Worm (Caenorhabditis elegans): ENCODE data around the gene ctns-1.

Gene ctns-1

DNA sequence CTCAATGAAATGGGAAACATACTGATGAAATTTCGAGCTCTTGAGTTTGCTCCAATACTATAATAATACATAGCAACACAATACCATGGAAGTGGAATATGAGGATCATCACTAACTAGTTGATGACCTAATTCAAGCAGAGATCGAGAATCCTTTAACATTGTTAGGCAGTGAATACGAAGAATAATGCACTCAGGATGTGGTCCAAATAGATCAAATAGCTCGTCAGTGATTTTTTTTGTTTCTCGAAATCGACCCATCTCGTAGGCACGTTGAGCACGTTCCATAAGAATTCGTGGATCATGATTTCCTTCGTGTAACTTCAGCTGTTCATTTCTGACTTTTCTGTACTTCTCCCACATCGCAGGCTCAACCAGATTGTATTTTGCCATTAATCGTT is 24.2 kb upstream of the ctns-1 start:
- TF ChIP-seq nhr-41 (GFP tag; IDR thresholded peaks at IDR 0.05) = no peak
- TF ChIP-seq lin-38 (GFP tag; IDR thresholded peaks at IDR 0.05) = no peak
- TF ChIP-seq mxl-2 (GFP tag; conservative IDR thresholded peaks at IDR 0.05) = no peak
- TF ChIP-seq zip-2 (tag; optimal IDR thresholded peaks at IDR 0.05) = no peak
- TF ChIP-seq ceh-28 (tag; optimal IDR thresholded peaks at IDR 0.05) = no peak
- TF ChIP-seq egl-43 (GFP tag; IDR thresholded peaks at IDR 0.05) = no peak
- peak; percentile 9 for TF ChIP-seq aha-1 (tag)
- TF ChIP-seq F26F4.8 (GFP tag; conservative IDR thresholded peaks at IDR 0.05) = no peak
- no peak for TF ChIP-seq daf-12 (tag; optimal IDR thresholded peaks at IDR 0.05)
- no peak for TF ChIP-seq php-3 (GFP tag; IDR thresholded peaks at IDR 0.05)
- no peak for TF ChIP-seq ama-1 (optimal IDR thresholded peaks at IDR 0.05)
- peak in 1 of 2 experiments; percentile 90 for TF ChIP-seq unc-62 (GFP tag; optimal IDR thresholded peaks at IDR 0.05 in 1 of 2)
- TF ChIP-seq unc-62 (tag; optimal IDR thresholded peaks at IDR 0.05) = no peak
- TF ChIP-seq dve-1 (tag; optimal IDR thresholded peaks at IDR 0.05; ENCODE audit: insufficient read depth) = no peak
- TF ChIP-seq dpl-1 (GFP tag; optimal IDR thresholded peaks at IDR 0.05) = no peak
- TF ChIP-seq pha-4 (GFP tag; IDR thresholded peaks at IDR 0.05) = no peak
- TF ChIP-seq pha-4 (tag; optimal IDR thresholded peaks at IDR 0.05) = no peak
- TF ChIP-seq unc-130 (GFP tag; optimal IDR thresholded peaks at IDR 0.05) = no peak

DNA sequence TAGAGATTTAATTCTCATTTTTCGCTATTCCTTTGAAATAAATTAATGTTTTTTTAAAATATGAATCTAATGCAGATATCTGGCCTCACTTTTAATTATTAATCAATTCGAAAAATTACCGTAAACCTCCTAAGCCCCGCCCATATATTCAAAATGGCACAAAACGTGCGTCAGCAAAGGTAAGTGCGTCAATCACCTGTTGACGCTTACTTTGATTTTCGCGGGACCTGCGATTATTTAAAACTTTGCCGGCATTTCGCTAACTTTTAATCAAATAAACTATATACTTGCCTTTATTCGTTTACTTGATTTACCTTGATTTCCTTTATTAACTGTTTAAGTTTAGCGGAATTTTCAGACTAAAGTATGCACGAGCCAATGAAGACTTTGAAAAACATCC is 21.3 kb upstream of the ctns-1 start, which contains the start of gene pch-2:
Gene pch-2, plus strand, starts transcription at position 359 of the 400 bp plus-strand sequence.
- TF ChIP-seq nhr-6 (tag; optimal IDR thresholded peaks at IDR 0.05) (peak; percentile 46), dve-1 (tag; optimal IDR thresholded peaks at IDR 0.05; ENCODE audit: insufficient read depth) (peak; percentile 71), lin-15B (tag; optimal IDR thresholded peaks at IDR 0.05) (no peak), hif-1 (tag; optimal IDR thresholded peaks at IDR 0.05) (no peak), lir-3 (tag; optimal IDR thresholded peaks at IDR 0.05) (no peak), dmd-8 (GFP tag; IDR thresholded peaks at IDR 0.05) (no peak), daf-8 (GFP tag; IDR thresholded peaks at IDR 0.05) (no peak), mes-2 (tag; optimal IDR thresholded peaks at IDR 0.05; ENCODE audit: poor library complexity, severe bottlenecking) (peak; percentile 66), lsy-2 (tag; optimal IDR thresholded peaks at IDR 0.05) (peak in 1 of 2 experiments; percentile 91), pha-4 (GFP tag; IDR thresholded peaks at IDR 0.05) (no peak), pha-4 (tag; optimal IDR thresholded peaks at IDR 0.05) (no peak), unc-130 (GFP tag; optimal IDR thresholded peaks at IDR 0.05) (peak; percentile 1), dpl-1 (GFP tag; optimal IDR thresholded peaks at IDR 0.05) (peak; percentile 89), T26A8.4 (GFP tag; IDR thresholded peaks at IDR 0.05) (no peak), hlh-11 (tag; optimal IDR thresholded peaks at IDR 0.05) (peak; percentile 37), T20F7.1 (GFP tag; optimal IDR thresholded peaks at IDR 0.05) (peak; percentile 72), duxl-1 (tag; optimal IDR thresholded peaks at IDR 0.05; ENCODE audit: poor library complexity) (peak; percentile 60), nhr-28 (tag; optimal IDR thresholded peaks at IDR 0.05) (peak; percentile 20), nhr-11 (tag; optimal IDR thresholded peaks at IDR 0.05) (no peak)

DNA sequence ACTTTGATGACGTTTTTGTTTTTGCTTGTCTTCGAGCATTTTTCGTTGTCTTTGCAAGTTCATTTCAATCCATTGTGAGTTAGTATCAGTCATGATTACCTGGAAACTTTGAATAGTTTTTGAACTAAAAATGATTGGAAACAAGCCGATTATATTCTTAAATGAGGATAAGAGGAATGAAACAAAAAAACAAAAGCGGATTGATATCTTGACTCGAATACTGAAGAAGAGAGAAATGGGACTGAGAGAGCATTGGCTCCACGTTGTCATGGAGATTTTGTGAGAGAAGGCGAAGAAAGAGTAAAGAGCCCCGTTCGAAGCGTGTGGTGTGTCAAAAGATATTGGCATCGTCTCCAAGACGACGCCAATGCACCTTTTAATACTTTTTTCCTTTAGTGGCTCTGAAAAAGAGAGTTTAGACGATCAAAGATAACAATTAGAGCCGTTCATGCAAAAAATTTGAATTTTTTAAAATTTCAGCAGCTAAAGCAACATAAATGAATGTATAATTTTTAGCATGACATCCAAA is 20.2 kb upstream of the ctns-1 start, which contains the start of the genes tub-1 and tmem-138:
Gene tub-1, minus strand, starts transcription at position 101 of the 529 bp plus-strand sequence.
Gene tmem-138, plus strand, starts transcription at position 479 of the 529 bp plus-strand sequence.
- TF ChIP-seq pha-4 (GFP tag; IDR thresholded peaks at IDR 0.05) (no peak), pha-4 (tag; optimal IDR thresholded peaks at IDR 0.05) (no peak), sdz-12 (GFP tag; optimal IDR thresholded peaks at IDR 0.05) (no peak), T26A8.4 (GFP tag; IDR thresholded peaks at IDR 0.05) (no peak), dpl-1 (GFP tag; optimal IDR thresholded peaks at IDR 0.05) (no peak), dmd-9 (GFP tag; IDR thresholded peaks at IDR 0.05) (no peak), nhr-25 (tag; optimal IDR thresholded peaks at IDR 0.05; ENCODE audit: borderline replicate concordance, insufficient read depth) (no peak), lin-1 (GFP tag; IDR thresholded peaks at IDR 0.05) (no peak), T20F7.1 (GFP tag; optimal IDR thresholded peaks at IDR 0.05) (no peak)
